Worm (Caenorhabditis elegans) whole organism, L3 larva: Measurements from ENCODE around the gene C03H12.1.

Source experiments
- daf-12 ChIP-seq: fragments of 150-350 bp; optimal IDR thresholded peaks from 2 replicates; lab custom pipeline; 2014; ENCODE audit warnings: missing biosample characterization, missing genetic modification reagents, missing genetic modification characterization
- pha-4 ChIP-seq: fragments of 150-350 bp; optimal IDR thresholded peaks from 2 replicates; lab custom pipeline; 2014; ENCODE audit warnings: missing biosample characterization, missing genetic modification reagents, missing genetic modification characterization

DNA sequence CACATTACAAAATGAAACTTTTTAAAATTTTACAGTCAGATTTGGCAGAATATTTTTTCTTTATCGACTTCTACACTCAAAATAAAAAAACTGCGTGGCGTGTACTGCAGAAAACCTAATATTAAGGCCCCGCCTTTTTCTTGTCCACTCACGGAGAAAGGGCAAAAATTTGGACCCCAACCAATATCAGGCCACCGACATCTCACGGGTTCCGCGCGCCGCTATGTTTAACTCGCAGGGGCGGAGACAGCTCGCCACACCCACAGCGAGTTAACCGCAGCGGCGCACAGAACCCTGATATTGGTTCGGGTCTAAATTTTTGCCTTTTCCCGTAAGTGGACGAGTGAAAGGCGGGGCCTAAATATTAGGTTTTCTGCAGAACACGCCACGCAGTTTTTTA, 25.5 kb upstream of the C03H12.1 start:
- no peak for TF ChIP-seq daf-12 (tag; lab: Kevin White, UChicago)
- no peak for TF ChIP-seq pha-4 (tag; lab: Kevin White, UChicago)
